Fruit fly (Drosophila melanogaster) whole organism, wandering third instar larva: ENCODE results near the gene CG14984.

ENCODE experiments used
- Mio ChIP-seq: sonication (Bioruptor generic); optimal IDR thresholded peaks from 2 replicates; lab custom pipeline; 2016; ENCODE audit warnings: missing biosample characterization, missing genetic modification characterization
- br ChIP-seq: fragments of 200-800 bp; sonication (Bioruptor generic); optimal IDR thresholded peaks from 2 replicates; lab custom pipeline; 2016; ENCODE audit warnings: missing biosample characterization, missing genetic modification characterization
- dmrt93B ChIP-seq: fragments of 200-800 bp; sonication (Bioruptor generic); optimal IDR thresholded peaks from 2 replicates; lab custom pipeline; 2018; ENCODE audit warnings: missing biosample characterization, mild to moderate bottlenecking, missing genetic modification characterization
- h ChIP-seq: fragments of 200-800 bp; sonication (Bioruptor generic); optimal IDR thresholded peaks from 3 replicates; lab custom pipeline; 2016; ENCODE audit warnings: missing biosample characterization, mild to moderate bottlenecking, missing genetic modification characterization
- pan ChIP-seq: fragments of >200 bp; optimal IDR thresholded peaks from 2 replicates; lab custom pipeline; 2017
- woc ChIP-seq: sonication (Bioruptor generic); optimal IDR thresholded peaks from 2 replicates; lab custom pipeline; 2016; ENCODE audit warnings: missing biosample characterization, mild to moderate bottlenecking, missing genetic modification characterization

DNA sequence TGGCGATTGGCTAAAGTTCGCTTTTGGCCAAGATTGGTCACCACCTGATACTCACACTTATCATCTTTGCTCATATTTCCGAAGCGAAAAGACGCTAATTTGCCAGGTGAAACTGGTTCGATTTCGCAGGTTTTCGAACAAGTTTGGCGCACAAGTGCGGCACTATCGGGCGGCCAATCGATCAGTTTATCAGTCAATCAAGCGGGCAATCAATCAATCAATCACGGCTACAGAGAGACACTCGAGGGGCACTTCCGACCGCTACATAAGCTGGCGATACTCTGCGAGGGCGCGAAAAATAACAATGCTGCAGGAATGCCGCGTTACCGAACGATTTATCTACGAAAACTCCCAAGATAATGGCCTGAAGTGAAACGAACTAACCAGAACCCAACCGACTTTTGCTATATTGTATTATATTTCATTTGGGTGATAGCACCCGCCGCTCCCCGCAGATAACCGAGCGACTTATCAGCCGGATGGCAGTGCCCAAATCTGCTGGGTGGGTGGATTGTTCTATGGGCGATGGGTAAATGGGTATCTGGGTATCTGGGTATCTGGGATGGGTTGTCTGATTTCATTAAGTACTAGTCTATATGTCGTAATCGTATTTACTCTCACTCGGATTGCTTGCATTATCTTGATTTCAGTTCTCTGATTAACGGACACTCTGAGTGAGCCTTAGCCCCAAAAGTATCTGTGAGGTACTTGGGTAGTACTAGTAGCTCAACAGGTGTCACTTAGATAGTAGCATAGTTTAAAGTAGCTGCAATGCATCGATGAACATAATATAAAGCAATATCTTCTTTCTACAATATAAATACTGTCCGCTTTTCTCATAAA lies 23.2 kb downstream of the CG14984 start:
- TF ChIP-seq h (GFP tag; lab: Kevin White, UChicago), result peak; percentile 38
- no peak for TF ChIP-seq woc (GFP tag; lab: Kevin White, UChicago)
- TF ChIP-seq dmrt93B (GFP tag; lab: Kevin White, UChicago), result no peak
- no peak for TF ChIP-seq Mio
- TF ChIP-seq pan (lab: Kevin White, UChicago), result no peak
- no peak for TF ChIP-seq br (GFP tag; lab: Kevin White, UChicago)
